Fruit fly (Drosophila melanogaster) whole organism, prepupa: Measurements from ENCODE around the gene CG10317.

Source experiments
- Blimp-1 ChIP-seq: fragments of 200-800 bp; sonication (Bioruptor generic); optimal IDR thresholded peaks from 3 replicates; lab custom pipeline; 2017; ENCODE audit warnings: missing biosample characterization, missing genetic modification characterization, mild to moderate bottlenecking, moderate library complexity, missing genetic modification reagents
- CG10669 ChIP-seq: fragments of 200-800 bp; sonication (Bioruptor generic); optimal IDR thresholded peaks from 3 replicates; lab custom pipeline; 2018; ENCODE audit warnings: missing biosample characterization, mild to moderate bottlenecking, missing genetic modification characterization, moderate library complexity
- CG11294 ChIP-seq: fragments of 200-800 bp; sonication (Bioruptor generic); IDR thresholded peaks from 2 replicates; pipeline ENCODE4 v1.3.6; 2022; ENCODE audit warnings: missing biosample characterization, missing genetic modification characterization
- CG11762 ChIP-seq: fragments of 200-800 bp; sonication (Bioruptor generic); optimal IDR thresholded peaks from 3 replicates; lab custom pipeline; 2016; ENCODE audit warnings: missing biosample characterization, missing genetic modification characterization; ENCODE audit not compliant: insufficient read depth
- CG11902 ChIP-seq: fragments of 200-800 bp; sonication (Bioruptor generic); optimal IDR thresholded peaks from 3 replicates; lab custom pipeline; 2016; ENCODE audit warnings: missing biosample characterization, missing genetic modification characterization
- CG15336 ChIP-seq: fragments of 200-800 bp; sonication (Bioruptor generic); IDR thresholded peaks from 2 replicates; pipeline ENCODE4 v1.3.6; 2022; ENCODE audit warnings: missing biosample characterization, missing genetic modification characterization
- CG3032 ChIP-seq: fragments of 200-800 bp; optimal IDR thresholded peaks from 2 replicates; lab custom pipeline; 2019; ENCODE audit warnings: missing biosample characterization, mild to moderate bottlenecking, missing genetic modification characterization, moderate library complexity
- CG31627 ChIP-seq: fragments of 200-800 bp; sonication (Bioruptor generic); optimal IDR thresholded peaks from 3 replicates; lab custom pipeline; 2016; ENCODE audit warnings: missing biosample characterization, missing genetic modification characterization
- CG32006 ChIP-seq: fragments of 200-800 bp; sonication (Bioruptor generic); optimal IDR thresholded peaks from 3 replicates; lab custom pipeline; 2017; ENCODE audit warnings: missing biosample characterization, mild to moderate bottlenecking, missing genetic modification characterization
- CG6163 ChIP-seq: fragments of 200-800 bp; sonication (Bioruptor generic); IDR thresholded peaks from 3 replicates; pipeline ENCODE4 v1.3.6; 2022; ENCODE audit warnings: missing biosample characterization, missing genetic modification characterization
- CG6276 ChIP-seq: fragments of 200-800 bp; sonication (Bioruptor generic); optimal IDR thresholded peaks from 2 replicates; lab custom pipeline; 2017; ENCODE audit warnings: missing biosample characterization, mild to moderate bottlenecking, missing genetic modification characterization
- CG8119 ChIP-seq: fragments of 200-800 bp; sonication (Bioruptor generic); IDR thresholded peaks from 3 replicates; pipeline ENCODE4 v1.3.6; 2022; ENCODE audit warnings: missing biosample characterization, missing genetic modification characterization
- CG8319 ChIP-seq: fragments of 200-800 bp; sonication (Bioruptor generic); optimal IDR thresholded peaks from 3 replicates; lab custom pipeline; 2016; ENCODE audit warnings: missing biosample characterization, missing genetic modification characterization
- CG8632 ChIP-seq: fragments of 200-800 bp; sonication (Bioruptor generic); optimal IDR thresholded peaks from 3 replicates; lab custom pipeline; 2016; ENCODE audit warnings: missing biosample characterization, missing genetic modification characterization
- CG9139 ChIP-seq: fragments of 200-800 bp; sonication (Bioruptor generic); optimal IDR thresholded peaks from 3 replicates; lab custom pipeline; 2017; ENCODE audit warnings: missing biosample characterization, mild to moderate bottlenecking, missing genetic modification characterization
- Eip75B ChIP-seq: fragments of 200-800 bp; sonication (Bioruptor generic); optimal IDR thresholded peaks from 3 replicates; lab custom pipeline; 2016; ENCODE audit warnings: missing biosample characterization, missing genetic modification characterization
- Eip78C ChIP-seq: fragments of 200-800 bp; sonication (Bioruptor generic); peaks from one replicate; lab custom pipeline; 2016; ENCODE audit warnings: missing biosample characterization, missing genetic modification characterization
- Ets21C ChIP-seq: fragments of 200-800 bp; sonication (Bioruptor generic); optimal IDR thresholded peaks from 3 replicates; lab custom pipeline; 2016; ENCODE audit warnings: missing biosample characterization, missing genetic modification characterization
- Gug ChIP-seq: fragments of 200-800 bp; sonication (Bioruptor generic); IDR thresholded peaks from 2 replicates; pipeline ENCODE4 v1.3.6; 2022; ENCODE audit warnings: missing biosample characterization, missing genetic modification characterization
- Hr38 ChIP-seq: sonication (Bioruptor generic); optimal IDR thresholded peaks from 2 replicates; lab custom pipeline; 2016; ENCODE audit warnings: missing biosample characterization, missing genetic modification characterization
- Met ChIP-seq: fragments of 200-800 bp; sonication (Bioruptor generic); optimal IDR thresholded peaks from 3 replicates; lab custom pipeline; 2016; ENCODE audit warnings: missing biosample characterization, missing genetic modification characterization
- OdsH ChIP-seq: fragments of 200-800 bp; sonication (Bioruptor generic); optimal IDR thresholded peaks from 3 replicates; lab custom pipeline; 2016; ENCODE audit warnings: missing biosample characterization, missing genetic modification characterization
- Smox ChIP-seq: fragments of 200-800 bp; sonication (Bioruptor generic); optimal IDR thresholded peaks from 3 replicates; lab custom pipeline; 2016; ENCODE audit warnings: missing biosample characterization, missing genetic modification characterization
- Sox14 ChIP-seq: fragments of 200-800 bp; sonication (Bioruptor generic); optimal IDR thresholded peaks from 3 replicates; lab custom pipeline; 2016; ENCODE audit warnings: missing biosample characterization, missing genetic modification characterization
- achi ChIP-seq: fragments of 200-800 bp; sonication (Bioruptor generic); optimal IDR thresholded peaks from 3 replicates; lab custom pipeline; 2016; ENCODE audit warnings: missing biosample characterization, missing genetic modification characterization
- acj6 ChIP-seq: fragments of 200-800 bp; sonication (Bioruptor generic); optimal IDR thresholded peaks from 3 replicates; lab custom pipeline; 2016; ENCODE audit warnings: missing biosample characterization, missing genetic modification characterization
- cyc ChIP-seq: fragments of 200-800 bp; sonication (Bioruptor generic); optimal IDR thresholded peaks from 3 replicates; lab custom pipeline; 2016; ENCODE audit warnings: missing biosample characterization, missing genetic modification characterization
- dac ChIP-seq: fragments of 200-800 bp; sonication (Bioruptor generic); optimal IDR thresholded peaks from 2 replicates; lab custom pipeline; 2017; ENCODE audit warnings: missing biosample characterization, mild to moderate bottlenecking, missing genetic modification characterization
- dsx ChIP-seq: fragments of 200-800 bp; optimal IDR thresholded peaks from 3 replicates; lab custom pipeline; 2019; ENCODE audit warnings: missing biosample characterization, mild to moderate bottlenecking, missing genetic modification characterization, moderate library complexity; ENCODE audit not compliant: poor library complexity, severe bottlenecking
- fd59A ChIP-seq: fragments of 200-800 bp; sonication (Bioruptor generic); optimal IDR thresholded peaks from 2 replicates; lab custom pipeline; 2017; ENCODE audit warnings: missing biosample characterization, mild to moderate bottlenecking, missing genetic modification characterization, missing genetic modification reagents
- lz ChIP-seq: fragments of 200-800 bp; sonication (Bioruptor generic); optimal IDR thresholded peaks from 3 replicates; lab custom pipeline; 2016; ENCODE audit warnings: missing biosample characterization, missing genetic modification characterization
- net ChIP-seq: fragments of 200-800 bp; sonication (Bioruptor generic); optimal IDR thresholded peaks from 3 replicates; lab custom pipeline; 2016; ENCODE audit warnings: missing biosample characterization, missing genetic modification characterization
- pdm3 ChIP-seq: fragments of 200-800 bp; sonication (Bioruptor generic); optimal IDR thresholded peaks from 3 replicates; lab custom pipeline; 2016; ENCODE audit warnings: missing biosample characterization, missing genetic modification characterization
- salr ChIP-seq, 2 experiments: fragments of 200-800 bp; sonication (Bioruptor generic); optimal IDR thresholded peaks; 3 replicates each; lab custom pipeline; 2016 to 2018; ENCODE audit warnings: missing biosample characterization in 2 of 2, missing genetic modification characterization in 2 of 2, mild to moderate bottlenecking in 1 of 2
- spab ChIP-seq: fragments of 200-800 bp; sonication (Bioruptor generic); optimal IDR thresholded peaks from 2 replicates; lab custom pipeline; 2017; ENCODE audit warnings: missing biosample characterization, mild to moderate bottlenecking, missing genetic modification characterization, missing genetic modification reagents
- ss ChIP-seq, 2 experiments: fragments of 200-800 bp; sonication (Bioruptor generic); optimal IDR thresholded peaks; 2 replicates in 1 of 2; 3 replicates in 1 of 2; lab custom pipeline; 2017 to 2018; ENCODE audit warnings: mild to moderate bottlenecking in 2 of 2, missing biosample characterization in 2 of 2, missing genetic modification characterization in 2 of 2, moderate library complexity in 1 of 2

CG10317 gene

dm6 chr3R:16370433-16370832 is at the start of gene CG10317:
TSS of gene CG10317 (minus strand) at chr3R:16370533.
- TF ChIP-seq cyc (GFP tag; lab: Kevin White, UChicago) (no peak), CG10669 (GFP tag; lab: Kevin White, UChicago) (no peak), Smox (GFP tag; lab: Kevin White, UChicago) (no peak), CG6276 (GFP tag; lab: Kevin White, UChicago) (no peak), CG8632 (no peak), Ets21C (GFP tag; lab: Kevin White, UChicago) (no peak), pdm3 (no peak), achi (GFP tag; lab: Kevin White, UChicago) (no peak), CG6163 (GFP tag; lab: Robert Waterston, UW) (no peak), fd59A (GFP tag; lab: Kevin White, UChicago) (no peak), CG9139 (GFP tag; lab: Kevin White, UChicago) (no peak), CG11902 (GFP tag; lab: Kevin White, UChicago) (no peak), CG11294 (GFP tag; lab: Robert Waterston, UW) (no peak)
- TF ChIP-seq, all 60 proteins: peak for 0

- TF ChIP-seq CG11294 (GFP tag; lab: Robert Waterston, UW) (no peak), CG15336 (GFP tag; lab: Robert Waterston, UW) (no peak), ss (GFP tag; optimal IDR thresholded peaks at IDR 0.05; lab: Kevin White, UChicago) (peak; percentile 10 to 100), pdm3 (no peak)
Observed at dm6 chr3R:16416508-16416907, 46.2 kb upstream of the CG10317 start.

- TF ChIP-seq Blimp-1 (no peak), CG3032 (tag; lab: Kevin White, UChicago) (no peak), CG31627 (no peak), CG32006 (GFP tag; lab: Kevin White, UChicago) (no peak), CG8632 (no peak), Gug (GFP tag; lab: Robert Waterston, UW) (no peak), CG10669 (GFP tag; lab: Kevin White, UChicago) (no peak), achi (GFP tag; lab: Kevin White, UChicago) (no peak), CG6276 (GFP tag; lab: Kevin White, UChicago) (no peak), CG8319 (GFP tag; lab: Kevin White, UChicago) (no peak)
Observed at dm6 chr3R:16413734-16414133, 43.4 kb upstream of the CG10317 start.

- no peak for TF ChIP-seq Eip78C (GFP tag; lab: Kevin White, UChicago)
- TF ChIP-seq CG9139 (GFP tag; lab: Kevin White, UChicago): no peak
- no peak for TF ChIP-seq spab (GFP tag; lab: Kevin White, UChicago)
- TF ChIP-seq acj6: no peak
- TF ChIP-seq dsx (GFP tag; lab: Kevin White, UChicago): no peak
- no peak for TF ChIP-seq OdsH
- TF ChIP-seq net (GFP tag; lab: Kevin White, UChicago): no peak
- TF ChIP-seq CG11762 (GFP tag; lab: Kevin White, UChicago): no peak
- TF ChIP-seq lz: no peak
- TF ChIP-seq fd59A (GFP tag; lab: Kevin White, UChicago): no peak
Observed at dm6 chr3R:16410706-16411105, 40.4 kb upstream of the CG10317 start.

dm6 chr3R:16408434-16408833 is 38.1 kb upstream of the CG10317 start:
- TF ChIP-seq dac (GFP tag; lab: Kevin White, UChicago): no peak
- TF ChIP-seq Met: no peak
- no peak for TF ChIP-seq net (GFP tag; lab: Kevin White, UChicago)
- no peak for TF ChIP-seq Sox14 (GFP tag; lab: Kevin White, UChicago)
- TF ChIP-seq CG11294 (GFP tag; lab: Robert Waterston, UW): no peak
- TF ChIP-seq Hr38: no peak
- no peak for TF ChIP-seq CG8119 (GFP tag; lab: Robert Waterston, UW)
- TF ChIP-seq Gug (GFP tag; lab: Robert Waterston, UW): no peak
- TF ChIP-seq salr (GFP tag; optimal IDR thresholded peaks at IDR 0.05; lab: Kevin White, UChicago): no peak
- no peak for TF ChIP-seq fd59A (GFP tag; lab: Kevin White, UChicago)
- TF ChIP-seq Eip75B: no peak
- no peak for TF ChIP-seq Blimp-1
- no peak for TF ChIP-seq CG3032 (tag; lab: Kevin White, UChicago)
